Worm (Caenorhabditis elegans): ENCODE measurements around the gene lit-1.

DNA sequence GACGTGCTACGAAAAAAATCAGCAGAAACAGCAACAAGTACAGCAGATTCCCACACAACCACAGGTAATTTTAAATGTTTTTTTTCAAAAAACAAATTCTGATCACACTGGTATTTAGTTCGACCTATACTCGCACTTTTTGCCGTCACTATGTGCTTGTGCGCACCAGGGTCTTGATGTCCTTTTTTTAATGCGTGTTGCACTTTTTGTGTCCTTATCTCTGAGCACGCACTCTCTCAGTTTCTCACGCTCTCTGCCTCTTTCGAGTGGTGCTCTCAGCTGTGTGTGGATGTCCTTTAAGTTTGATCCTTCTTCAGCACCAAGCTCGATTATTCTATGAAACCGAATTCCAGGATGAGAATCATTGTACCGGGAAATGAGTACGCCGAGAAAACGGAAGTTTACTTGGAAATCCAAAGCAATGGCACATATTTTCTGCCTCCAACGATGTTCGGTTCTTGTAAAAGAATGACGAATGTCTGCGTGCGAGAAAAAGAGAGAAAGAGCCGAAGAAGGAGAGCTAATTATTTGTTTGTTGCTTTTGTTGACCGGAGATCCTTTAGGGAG is 16.7 kb downstream of the lit-1 start:
- TF ChIP-seq him-1 (tag; optimal IDR thresholded peaks at IDR 0.05) (no peak), W03F9.2 (tag; optimal IDR thresholded peaks at IDR 0.05) (no peak), dao-5 (tag; optimal IDR thresholded peaks at IDR 0.05) (no peak)

All from whole organism, L4/young adult.